Fruit fly (Drosophila melanogaster): ENCODE results near the gene sws.

dm6 chrX:7909069-7909389, 59.0 kb downstream of the sws start:
- TF ChIP-seq Gug (GFP tag; IDR thresholded peaks at IDR 0.05) (no peak), ss (GFP tag; optimal IDR thresholded peaks at IDR 0.05) (no peak), cyc (GFP tag; optimal IDR thresholded peaks at IDR 0.05) (no peak), Eip78C (GFP tag) (no peak), Sox102F (GFP tag; optimal IDR thresholded peaks at IDR 0.05) (no peak), CG11294 (GFP tag; IDR thresholded peaks at IDR 0.05) (no peak), CG16779 (tag; optimal IDR thresholded peaks at IDR 0.05) (no peak), fd85E (GFP tag; optimal IDR thresholded peaks at IDR 0.05) (no peak)
